Worm (Caenorhabditis elegans): ENCODE measurements around the gene srsx-17.

DNA sequence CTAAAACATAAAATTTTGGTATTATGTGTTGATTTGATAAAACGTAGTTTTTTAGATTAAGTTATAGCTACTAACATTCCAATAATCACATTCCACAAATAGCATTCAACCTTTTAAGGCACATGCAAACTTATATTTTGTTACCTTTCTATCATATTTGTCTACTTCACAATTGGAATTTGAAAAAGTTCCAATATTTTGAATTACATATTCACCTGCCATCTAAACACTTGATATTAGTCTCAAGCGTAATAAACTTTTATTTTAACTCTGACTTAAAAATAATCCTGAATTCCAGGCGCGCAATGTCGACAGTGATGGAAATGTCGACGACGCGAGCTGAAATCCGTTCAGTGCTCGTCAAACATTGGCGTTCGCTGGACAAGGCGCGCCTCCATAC lies 48.3 kb downstream of the srsx-17 start, which contains the start of gene acy-2:
- TF ChIP-seq lin-15B (tag; optimal IDR thresholded peaks at IDR 0.05) (no peak), tbx-2 (tag; optimal IDR thresholded peaks at IDR 0.05) (no peak), unc-86 (tag; optimal IDR thresholded peaks at IDR 0.05) (no peak)

All from whole organism, L1 larva.